Fruit fly (Drosophila melanogaster): ENCODE results near the gene mamo.

DNA sequence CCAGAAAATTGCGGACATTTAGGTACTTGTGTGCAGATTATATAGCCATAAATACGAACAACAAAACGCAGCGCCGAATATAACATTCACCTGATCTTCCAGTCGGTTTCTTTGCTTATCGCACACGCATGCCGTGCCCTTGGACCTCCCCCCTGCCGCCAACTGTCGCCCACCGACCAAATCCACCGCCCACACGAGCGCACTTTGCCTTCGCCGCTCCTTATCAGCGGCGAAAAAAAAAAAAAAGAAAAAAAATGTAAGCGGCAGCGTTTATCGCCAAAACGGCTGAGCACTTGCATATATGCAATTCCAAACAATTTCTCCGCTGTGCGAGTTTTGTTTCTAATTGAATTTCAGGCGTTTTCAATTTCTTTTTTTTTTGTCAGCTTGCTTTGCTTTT is 58.9 kb downstream of the mamo start:
- TF ChIP-seq dm (GFP tag; optimal IDR thresholded peaks at IDR 0.05) (no peak), NC2α (GFP tag; optimal IDR thresholded peaks at IDR 0.05) (no peak), Sin3A (optimal IDR thresholded peaks at IDR 0.05) (no peak), fd102C (GFP tag; optimal IDR thresholded peaks at IDR 0.05) (no peak), CG13123 (GFP tag; optimal IDR thresholded peaks at IDR 0.05) (no peak), CG18619 (GFP tag; optimal IDR thresholded peaks at IDR 0.05) (no peak), CG43689 (GFP tag; IDR thresholded peaks at IDR 0.05) (no peak), CG11093 (GFP tag; IDR thresholded peaks at IDR 0.05) (no peak), CG34376 (GFP tag; optimal IDR thresholded peaks at IDR 0.05) (no peak), Blimp-1 (GFP tag; optimal IDR thresholded peaks at IDR 0.05) (no peak), zfh1 (GFP tag; IDR thresholded peaks at IDR 0.05) (no peak)

Measured in whole organism, embryonic.